Fruit fly (Drosophila melanogaster) Kc167 (cell line): Measurements from ENCODE around the gene Lnk.

ENCODE experiments used
- Myc ChIP-seq: fragments of >200 bp; optimal IDR thresholded peaks from 2 replicates; lab custom pipeline; 2017; ENCODE audit warnings: missing external identifiers
- psq ChIP-seq: fragments of >200 bp; optimal IDR thresholded peaks from 2 replicates; lab custom pipeline; 2017; ENCODE audit warnings: missing external identifiers
- ttk ChIP-seq: sonication (Bioruptor generic); optimal IDR thresholded peaks from 2 replicates; lab custom pipeline; 2017; ENCODE audit warnings: missing external identifiers

DNA sequence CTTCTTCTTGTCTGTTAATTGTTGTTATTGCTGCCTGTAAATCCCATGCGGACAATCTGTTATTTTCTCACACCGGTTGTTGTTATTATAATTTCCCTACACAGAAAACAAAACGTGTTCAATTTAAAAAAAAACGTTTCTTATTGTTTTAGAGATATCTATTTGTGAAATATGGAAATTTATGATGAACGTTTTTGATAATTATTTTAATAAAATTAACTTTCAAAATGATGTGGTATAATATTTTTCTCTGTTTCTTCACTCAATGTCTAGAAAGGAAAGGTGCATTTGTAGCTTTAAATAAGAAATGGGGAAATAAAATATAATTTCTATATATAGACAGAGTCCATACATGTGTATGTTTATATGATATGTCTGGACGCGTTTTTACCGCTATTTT is 4.0 kb upstream of the Lnk start:
- TF ChIP-seq ttk (lab: Kevin White, UChicago) (no peak), psq (no peak), Myc (lab: Kevin White, UChicago) (no peak)
